Fruit fly (Drosophila melanogaster): ENCODE data around the gene LManI.

The LManI gene

DNA sequence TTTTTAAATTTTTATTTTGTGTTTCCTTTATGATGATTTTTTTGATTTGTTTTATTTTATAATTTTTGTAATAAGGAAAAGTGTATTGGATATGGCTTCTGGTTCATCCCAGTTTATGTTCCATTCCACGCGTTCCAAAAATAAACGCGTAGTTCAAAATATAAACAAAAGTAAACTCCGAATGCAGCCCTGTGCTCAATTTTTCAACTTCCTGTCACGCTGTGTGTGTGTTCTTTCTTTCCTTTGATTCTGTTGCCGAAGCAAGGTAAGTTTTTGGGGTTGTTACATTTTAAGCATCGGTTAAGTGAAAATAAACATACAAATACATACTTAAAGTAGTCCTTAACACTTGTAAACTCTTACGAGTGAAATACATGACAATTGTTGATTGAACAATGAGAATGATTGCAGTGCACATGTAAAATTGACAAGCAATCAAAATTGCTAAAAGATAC lies 48.9 kb downstream of the LManI start, which contains the start of the genes Ip259 and RpS27A (continued):
- TF ChIP-seq CG4328 (GFP tag; optimal IDR thresholded peaks at IDR 0.05) (peak; percentile 73), CG10979 (tag; optimal IDR thresholded peaks at IDR 0.05) (peak; percentile 57), CG10543 (GFP tag; optimal IDR thresholded peaks at IDR 0.05) (peak; percentile 67), maf-S (GFP tag; optimal IDR thresholded peaks at IDR 0.05) (peak; percentile 57), CG15479 (GFP tag; optimal IDR thresholded peaks at IDR 0.05) (no peak), CG14710 (tag; optimal IDR thresholded peaks at IDR 0.05) (peak; percentile 73), HmgZ (tag; optimal IDR thresholded peaks at IDR 0.05) (peak; percentile 71), Dip2 (GFP tag; IDR thresholded peaks at IDR 0.05) (no peak), CG10366 (GFP tag; IDR thresholded peaks at IDR 0.05) (no peak; the same call in 1 of the 2 replicates), scrt (GFP tag; optimal IDR thresholded peaks at IDR 0.05) (peak; percentile 74), CG31388 (GFP tag; optimal IDR thresholded peaks at IDR 0.05) (no peak), CG2120 (GFP tag; optimal IDR thresholded peaks at IDR 0.05) (peak; percentile 56), CG31224 (GFP tag; IDR thresholded peaks at IDR 0.05) (peak; percentile 62), prd (optimal IDR thresholded peaks at IDR 0.05) (no peak), prd (GFP tag; IDR thresholded peaks at IDR 0.05) (peak; percentile 62; the same call in 2 of the 3 replicates), wek (GFP tag; optimal IDR thresholded peaks at IDR 0.05) (peak; percentile 84), az2 (GFP tag; optimal IDR thresholded peaks at IDR 0.05) (peak; percentile 55), CG6175 (GFP tag; IDR thresholded peaks at IDR 0.05) (no peak), Fer3 (tag; optimal IDR thresholded peaks at IDR 0.05) (peak; percentile 85), CG6254 (GFP tag; optimal IDR thresholded peaks at IDR 0.05) (peak; percentile 18), CG4730 (GFP tag; IDR thresholded peaks at IDR 0.05) (peak; percentile 35; the same call in 1 of the 2 replicates), sd (tag; optimal IDR thresholded peaks at IDR 0.05) (no peak), CG12942 (GFP tag; optimal IDR thresholded peaks at IDR 0.05) (peak; percentile 58), gcm2 (GFP tag; optimal IDR thresholded peaks at IDR 0.05) (peak; percentile 10), E2f2 (GFP tag; IDR thresholded peaks at IDR 0.05) (peak; percentile 27; the same call in 1 of the 2 replicates), ewg (GFP tag; optimal IDR thresholded peaks at IDR 0.05) (peak; percentile 64), CG31441 (GFP tag; IDR thresholded peaks at IDR 0.05) (no peak; the same call in 1 of the 2 replicates), CG7556 (GFP tag; optimal IDR thresholded peaks at IDR 0.05) (no peak), sim (GFP tag; IDR thresholded peaks at IDR 0.05) (peak; percentile 64; the same call in 1 of the 2 replicates), fd3F (GFP tag; optimal IDR thresholded peaks at IDR 0.05) (peak; percentile 58), tin (GFP tag; optimal IDR thresholded peaks at IDR 0.05) (peak; percentile 63), CG10321 (GFP tag; IDR thresholded peaks at IDR 0.05) (peak; percentile 44; the same call in 1 of the 2 replicates), ac (GFP tag; optimal IDR thresholded peaks at IDR 0.05) (peak; percentile 62), CG10654 (GFP tag; optimal IDR thresholded peaks at IDR 0.05) (peak; percentile 69), Sox100B (GFP tag; optimal IDR thresholded peaks at IDR 0.05) (peak; percentile 66), CG15696 (tag; optimal IDR thresholded peaks at IDR 0.05) (peak; percentile 42), odd (GFP tag; optimal IDR thresholded peaks at IDR 0.05) (peak; percentile 65), CG16779 (GFP tag; IDR thresholded peaks at IDR 0.05) (peak; percentile 80), Fer2 (tag; optimal IDR thresholded peaks at IDR 0.05) (peak; percentile 62), CG2129 (GFP tag; IDR thresholded peaks at IDR 0.05; ENCODE audit: partially characterized antibody) (no peak), Blimp-1 (GFP tag; optimal IDR thresholded peaks at IDR 0.05) (no peak), repo (GFP tag; optimal IDR thresholded peaks at IDR 0.05) (peak; percentile 39), ab (GFP tag; optimal IDR thresholded peaks at IDR 0.05) (no peak), CG13123 (GFP tag; optimal IDR thresholded peaks at IDR 0.05) (peak; percentile 30), CG14667 (GFP tag; IDR thresholded peaks at IDR 0.05) (no peak; the same call in 1 of the 2 replicates), Hand (GFP tag; optimal IDR thresholded peaks at IDR 0.05) (peak; percentile 25), TFAM (GFP tag; optimal IDR thresholded peaks at IDR 0.05) (no peak), CG8359 (GFP tag; optimal IDR thresholded peaks at IDR 0.05; ENCODE audit: borderline replicate concordance) (peak; percentile 60), CG17912 (GFP tag; optimal IDR thresholded peaks at IDR 0.05) (peak; percentile 80), Chrac-16 (GFP tag; optimal IDR thresholded peaks at IDR 0.05) (peak; percentile 52)

Measured in whole organism, embryonic.